Worm (Caenorhabditis elegans) whole organism, L2 larva: ENCODE data around the gene dph-7.

Source experiments
- ZK546.5 ChIP-seq: sonication (generic microtip); optimal IDR thresholded peaks from 2 replicates; lab custom pipeline; 2017; ENCODE audit warnings: missing biosample characterization, missing genetic modification characterization
- ama-1 ChIP-seq: fragments of 150-350 bp; optimal IDR thresholded peaks from 2 replicates; lab custom pipeline; 2018; ENCODE audit warnings: inconsistent platforms
- ceh-82 ChIP-seq: fragments of 150-350 bp; optimal IDR thresholded peaks from 2 replicates; lab custom pipeline; 2014; ENCODE audit warnings: missing biosample characterization, missing genetic modification characterization
- lsy-2 ChIP-seq, 2 experiments: fragments of 150-350 bp in 1 of 2; sonication (generic microtip) in 1 of 2; optimal IDR thresholded peaks; 2 replicates each; lab custom pipeline; 2014 to 2017; ENCODE audit warnings: missing biosample characterization in 2 of 2, missing genetic modification characterization in 2 of 2
- nhr-25 ChIP-seq: fragments of 150-350 bp; sonication (generic microtip); optimal IDR thresholded peaks from 3 replicates; lab custom pipeline; 2014; ENCODE audit warnings: missing biosample characterization, missing genetic modification characterization
- nhr-77 ChIP-seq: fragments of 150-350 bp; optimal IDR thresholded peaks from 2 replicates; lab custom pipeline; 2014; ENCODE audit warnings: missing biosample characterization, missing genetic modification characterization
- snpc-4 ChIP-seq: fragments of 150-350 bp; optimal IDR thresholded peaks from 2 replicates; lab custom pipeline; 2014; ENCODE audit warnings: missing biosample characterization, missing genetic modification characterization
- ztf-11 ChIP-seq: sonication (generic microtip); optimal IDR thresholded peaks from 2 replicates; lab custom pipeline; 2017; ENCODE audit warnings: missing biosample characterization, missing genetic modification characterization

DNA sequence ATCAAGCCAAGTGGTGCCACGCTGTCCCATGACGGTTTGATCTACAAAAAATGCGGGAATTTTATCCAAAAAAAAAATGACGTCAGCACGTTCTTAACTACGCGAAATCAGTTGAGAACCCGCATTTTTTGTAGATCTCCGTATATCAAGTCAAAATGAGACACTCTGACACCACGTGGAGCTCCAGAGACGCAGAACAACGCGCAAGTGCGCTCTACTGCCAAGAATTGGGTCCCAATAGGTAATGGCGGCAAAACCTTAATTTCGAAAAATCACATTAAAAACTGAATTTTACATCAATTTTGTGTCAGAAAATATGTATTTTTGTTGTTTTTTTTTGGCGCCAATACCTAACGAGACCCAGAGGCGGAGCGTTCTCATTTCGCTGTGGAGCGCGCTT lies 2.0 kb downstream of the dph-7 start:
- TF ChIP-seq nhr-25 (no peak), ZK546.5 (tag; lab: Kevin White, UChicago) (no peak), lsy-2 (tag; optimal IDR thresholded peaks at IDR 0.05; lab: Kevin White, UChicago) (no peak), ceh-82 (tag; lab: Kevin White, UChicago) (no peak), ztf-11 (tag; lab: Kevin White, UChicago) (no peak), snpc-4 (tag; lab: Kevin White, UChicago) (no peak), nhr-77 (tag; lab: Kevin White, UChicago) (no peak), ama-1 (lab: Kevin White, UChicago) (no peak)
